Fruit fly (Drosophila melanogaster): ENCODE data around the gene CG1792.

CG1792 gene

DNA sequence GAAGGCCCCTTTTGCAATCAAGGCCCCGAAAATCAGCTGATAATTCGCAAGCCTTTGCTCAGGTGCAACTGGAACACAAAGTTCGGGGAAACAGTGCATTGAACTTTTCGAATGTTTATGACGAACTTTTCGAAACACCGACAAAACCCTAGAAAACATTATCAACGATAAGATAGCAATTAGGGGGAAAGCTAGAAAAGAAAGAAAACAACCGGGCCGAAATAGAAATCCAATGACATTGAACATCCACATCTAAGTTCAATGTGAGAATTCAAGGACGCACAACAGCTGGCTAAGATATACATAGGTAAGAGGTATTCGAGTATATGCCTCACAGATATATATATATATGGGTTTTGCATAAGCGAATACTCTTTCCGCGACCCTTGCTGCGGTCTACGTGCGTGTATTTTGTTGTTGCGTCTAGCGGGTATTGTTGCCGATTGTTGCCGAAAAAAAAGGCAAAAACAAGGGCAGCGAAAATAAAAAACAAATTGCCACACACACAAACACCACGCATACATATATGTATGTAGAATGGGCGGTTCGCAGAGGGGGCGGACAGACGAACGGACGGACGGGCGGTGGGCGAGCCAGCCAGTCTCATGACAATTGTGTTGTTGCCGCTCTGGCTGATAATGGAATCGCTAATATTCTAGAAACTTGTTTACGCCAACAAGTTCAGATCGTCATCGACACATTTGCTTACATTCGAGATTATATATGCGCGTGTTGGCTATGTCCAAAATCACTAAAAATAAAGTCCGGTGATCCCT lies 16.4 kb upstream of the CG1792 start:
- TF ChIP-seq psq (optimal IDR thresholded peaks at IDR 0.05) (no peak), pan (optimal IDR thresholded peaks at IDR 0.05) (no peak), CG8478 (optimal IDR thresholded peaks at IDR 0.05) (no peak), usp (GFP tag; optimal IDR thresholded peaks at IDR 0.05) (no peak), Dll (optimal IDR thresholded peaks at IDR 0.05) (no peak), EcR (GFP tag; optimal IDR thresholded peaks at IDR 0.05) (no peak)

DNA sequence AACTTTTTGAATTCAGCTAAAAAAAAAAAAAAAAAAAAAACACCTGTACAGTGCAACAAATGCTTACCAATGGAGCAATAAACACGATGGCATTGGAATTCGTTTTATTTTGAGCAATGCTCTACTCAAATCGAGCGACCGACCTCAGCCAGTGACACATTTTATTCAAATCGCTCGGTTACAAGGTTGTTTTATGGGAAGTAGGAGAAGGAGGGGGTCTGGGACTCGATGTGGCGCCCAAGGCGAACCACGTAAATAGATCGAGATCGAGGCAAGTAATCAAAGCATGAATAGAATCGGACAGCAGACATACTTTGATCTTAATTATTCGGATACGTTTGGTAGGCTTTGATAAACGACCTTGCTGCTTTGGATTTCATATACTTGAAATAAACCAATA lies 12.9 kb upstream of the CG1792 start:
- TF ChIP-seq CG8478 (optimal IDR thresholded peaks at IDR 0.05): no peak
- no peak for TF ChIP-seq usp (GFP tag; optimal IDR thresholded peaks at IDR 0.05)
- no peak for TF ChIP-seq psq (optimal IDR thresholded peaks at IDR 0.05)
- TF ChIP-seq Dll (optimal IDR thresholded peaks at IDR 0.05): no peak
- no peak for TF ChIP-seq EcR (GFP tag; optimal IDR thresholded peaks at IDR 0.05)
- TF ChIP-seq pan (optimal IDR thresholded peaks at IDR 0.05): no peak

DNA sequence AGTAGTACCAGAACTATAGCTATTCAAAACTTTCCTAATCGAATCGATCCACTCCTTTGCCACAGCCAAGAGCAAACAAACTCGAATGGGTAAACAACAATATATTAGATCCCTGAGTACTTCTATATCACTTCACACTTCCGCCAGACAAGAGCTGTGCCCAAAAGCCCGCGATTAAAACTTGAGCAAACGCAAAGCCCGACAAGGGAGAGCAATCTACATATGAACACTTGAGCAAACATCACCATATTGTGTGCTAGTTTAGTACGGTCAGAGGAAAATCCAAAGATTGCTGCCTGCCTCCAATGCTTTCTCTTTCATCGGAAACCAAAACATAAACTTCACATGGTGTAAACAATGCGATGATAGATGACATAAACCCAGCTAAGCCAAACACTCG lies 12.4 kb upstream of the CG1792 start:
- TF ChIP-seq EcR (GFP tag; optimal IDR thresholded peaks at IDR 0.05) (no peak), CG8478 (optimal IDR thresholded peaks at IDR 0.05) (no peak), usp (GFP tag; optimal IDR thresholded peaks at IDR 0.05) (no peak), psq (optimal IDR thresholded peaks at IDR 0.05) (no peak), Dll (optimal IDR thresholded peaks at IDR 0.05) (no peak), pan (optimal IDR thresholded peaks at IDR 0.05) (no peak)

DNA sequence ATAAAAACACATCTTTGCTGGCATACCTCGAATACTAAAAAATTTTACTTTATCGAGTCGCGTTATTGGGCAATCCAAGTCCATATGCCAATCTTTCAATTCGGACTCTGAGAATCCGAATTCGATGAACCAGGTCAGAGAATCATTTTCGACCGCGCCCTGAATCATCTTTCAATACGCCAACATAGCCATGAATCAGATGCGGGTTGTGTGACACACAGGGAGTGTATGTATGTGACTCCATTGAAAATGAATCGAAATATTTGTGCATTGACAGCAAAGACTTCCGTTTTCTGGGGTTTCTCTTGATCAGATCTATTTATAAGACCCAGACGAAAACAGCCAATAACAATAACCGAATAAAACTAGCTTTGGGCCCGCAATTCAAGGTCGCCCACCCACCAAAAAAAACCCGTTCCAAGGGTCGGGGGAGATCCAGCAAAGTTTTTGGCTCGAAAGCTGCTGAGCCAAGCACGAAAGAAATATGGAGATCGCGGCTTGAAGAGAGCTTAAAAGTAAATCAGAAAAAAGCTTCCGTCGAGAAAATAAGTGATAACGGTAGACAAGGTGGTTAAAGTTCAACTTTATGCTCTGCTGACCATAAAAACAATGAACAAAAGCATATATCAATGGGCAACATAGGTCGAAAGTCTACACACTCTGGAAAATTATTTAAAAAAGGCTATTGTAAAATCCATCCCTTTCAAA lies 11.5 kb upstream of the CG1792 start:
- TF ChIP-seq usp (GFP tag; optimal IDR thresholded peaks at IDR 0.05) (no peak), CG8478 (optimal IDR thresholded peaks at IDR 0.05) (no peak), Dll (optimal IDR thresholded peaks at IDR 0.05) (no peak), EcR (GFP tag; optimal IDR thresholded peaks at IDR 0.05) (no peak), pan (optimal IDR thresholded peaks at IDR 0.05) (no peak), psq (optimal IDR thresholded peaks at IDR 0.05) (no peak)

DNA sequence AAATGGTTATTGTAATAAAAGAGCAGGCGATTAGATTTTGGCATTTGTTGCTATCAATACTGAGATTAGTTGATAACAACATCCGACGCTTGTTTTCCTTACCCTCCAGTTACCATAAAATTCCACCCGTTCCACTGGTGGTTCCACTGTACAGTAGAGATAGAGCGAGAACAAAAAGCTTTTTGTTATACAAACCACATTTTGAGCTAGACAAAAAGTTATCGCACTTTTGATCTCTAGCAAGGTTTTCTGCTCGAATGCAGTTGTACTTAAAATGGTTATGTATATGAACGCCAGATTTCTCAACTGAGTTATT lies 11.0 kb upstream of the CG1792 start:
- TF ChIP-seq EcR (GFP tag; optimal IDR thresholded peaks at IDR 0.05) (no peak), CG8478 (optimal IDR thresholded peaks at IDR 0.05) (no peak), Dll (optimal IDR thresholded peaks at IDR 0.05) (no peak), psq (optimal IDR thresholded peaks at IDR 0.05) (no peak), usp (GFP tag; optimal IDR thresholded peaks at IDR 0.05) (no peak), pan (optimal IDR thresholded peaks at IDR 0.05) (no peak)

DNA sequence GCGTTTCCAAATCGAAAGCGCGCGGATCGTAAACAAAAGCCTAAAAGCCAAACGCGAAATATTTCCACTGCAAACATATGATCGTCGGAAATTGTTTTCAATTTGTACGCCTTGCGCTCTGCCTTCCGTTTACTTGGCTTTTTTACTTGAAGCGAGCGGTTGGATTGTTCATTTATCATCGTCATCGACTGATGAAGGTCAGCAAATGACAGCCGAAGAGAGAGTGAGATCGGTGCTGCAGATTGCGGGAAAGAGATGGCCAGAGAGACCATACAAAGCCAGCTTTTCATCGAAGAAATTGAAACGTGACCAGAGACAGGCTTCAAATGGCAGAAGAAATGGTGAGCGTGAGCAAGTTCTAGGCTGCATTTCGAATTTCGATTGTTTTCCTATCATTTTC lies 10.3 kb upstream of the CG1792 start:
- TF ChIP-seq EcR (GFP tag; optimal IDR thresholded peaks at IDR 0.05): no peak
- TF ChIP-seq Dll (optimal IDR thresholded peaks at IDR 0.05): no peak
- TF ChIP-seq psq (optimal IDR thresholded peaks at IDR 0.05): no peak
- no peak for TF ChIP-seq usp (GFP tag; optimal IDR thresholded peaks at IDR 0.05)
- no peak for TF ChIP-seq pan (optimal IDR thresholded peaks at IDR 0.05)
- no peak for TF ChIP-seq CG8478 (optimal IDR thresholded peaks at IDR 0.05)

DNA sequence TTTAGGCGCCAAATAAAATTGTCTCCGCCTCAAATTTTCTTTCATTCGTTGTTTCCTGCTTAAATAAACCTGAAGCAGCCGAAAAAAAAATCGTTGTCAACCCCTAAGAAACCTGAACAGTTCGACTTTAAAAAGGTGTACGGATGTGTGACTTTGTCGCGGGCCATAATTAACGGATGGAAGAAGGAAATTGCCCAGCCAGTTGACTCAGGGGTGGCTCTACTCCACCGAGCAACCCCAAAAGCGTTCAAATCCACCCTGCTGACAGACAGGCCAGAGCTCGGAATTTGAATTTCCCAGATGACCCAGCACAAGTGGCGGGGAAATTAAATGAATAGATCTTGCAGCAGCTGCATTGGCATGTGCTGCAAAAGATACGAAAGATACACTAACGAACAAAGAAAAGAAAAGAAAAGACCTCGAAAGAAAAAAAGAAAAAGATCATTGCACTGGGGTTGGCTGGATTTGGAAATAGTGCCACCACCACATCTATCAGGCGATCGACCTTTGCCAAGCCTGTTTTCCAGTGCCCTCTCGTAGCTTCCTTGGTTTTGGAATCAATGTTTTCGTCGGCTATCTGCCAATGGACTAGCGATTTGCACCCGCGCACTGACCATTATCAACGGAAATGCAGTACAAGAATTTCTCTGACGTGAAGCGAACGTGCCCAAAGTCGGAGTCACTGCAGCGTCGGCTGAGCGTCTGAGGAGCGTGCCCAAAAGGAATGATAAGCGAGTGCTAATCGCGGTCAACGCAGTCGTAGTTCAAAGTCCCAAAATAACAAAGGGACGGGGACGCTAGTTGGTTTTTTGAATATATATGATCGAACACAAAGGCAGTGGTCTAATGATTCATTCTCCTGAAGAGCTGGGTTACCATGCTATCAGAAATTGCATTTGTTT lies 9.6 kb upstream of the CG1792 start:
- TF ChIP-seq psq (optimal IDR thresholded peaks at IDR 0.05) (no peak), Dll (optimal IDR thresholded peaks at IDR 0.05) (no peak), CG8478 (optimal IDR thresholded peaks at IDR 0.05) (no peak), pan (optimal IDR thresholded peaks at IDR 0.05) (no peak), EcR (GFP tag; optimal IDR thresholded peaks at IDR 0.05) (no peak), usp (GFP tag; optimal IDR thresholded peaks at IDR 0.05) (no peak)

DNA sequence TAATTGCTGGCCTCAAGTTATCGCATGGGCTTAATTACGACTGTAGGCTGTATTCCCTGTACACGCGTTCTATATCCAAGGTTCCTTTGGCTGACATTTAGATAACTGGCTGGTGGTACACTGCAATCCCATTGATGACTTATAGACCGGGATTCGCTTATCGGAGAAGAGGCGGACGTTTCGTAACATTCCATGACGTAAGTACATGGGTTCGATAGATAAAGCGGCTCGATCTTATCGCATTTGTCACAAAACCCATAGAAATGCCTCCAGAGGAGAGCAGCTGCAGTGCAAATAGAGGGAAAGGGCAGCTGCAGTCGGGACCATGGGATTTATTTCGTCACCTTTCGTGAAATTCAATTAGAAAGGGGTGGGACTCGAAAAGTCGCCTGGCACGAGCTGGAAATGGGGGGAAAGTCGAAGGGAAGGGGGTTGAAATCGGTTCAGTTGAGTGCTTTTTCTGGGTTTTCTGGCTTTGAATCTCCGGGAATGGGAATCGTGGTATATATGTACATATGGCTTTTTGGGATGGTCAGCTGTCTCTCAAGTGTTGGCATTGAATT lies 8.7 kb upstream of the CG1792 start:
- TF ChIP-seq CG8478 (optimal IDR thresholded peaks at IDR 0.05): no peak
- TF ChIP-seq Dll (optimal IDR thresholded peaks at IDR 0.05): no peak
- no peak for TF ChIP-seq psq (optimal IDR thresholded peaks at IDR 0.05)
- no peak for TF ChIP-seq pan (optimal IDR thresholded peaks at IDR 0.05)
- TF ChIP-seq EcR (GFP tag; optimal IDR thresholded peaks at IDR 0.05): no peak
- TF ChIP-seq usp (GFP tag; optimal IDR thresholded peaks at IDR 0.05): no peak

DNA sequence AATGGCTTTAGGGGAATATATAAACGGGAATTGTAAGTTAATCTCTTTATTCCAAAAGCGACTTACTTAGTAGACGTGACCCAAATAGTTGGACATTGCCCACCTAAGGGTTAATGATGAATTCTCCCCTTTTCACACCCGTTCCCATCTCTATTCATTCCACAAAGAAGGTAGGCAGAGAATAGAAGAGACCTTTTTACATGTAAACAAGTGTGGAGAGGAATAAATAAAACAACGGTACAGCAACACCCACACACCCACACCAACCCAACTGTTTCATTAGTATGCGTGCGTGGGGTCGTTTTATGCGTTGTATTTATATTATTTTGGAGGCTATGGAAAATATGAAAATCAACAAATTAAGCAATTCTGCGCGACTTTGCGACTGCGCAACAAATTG lies 8.1 kb upstream of the CG1792 start:
- TF ChIP-seq EcR (GFP tag; optimal IDR thresholded peaks at IDR 0.05) (no peak), Dll (optimal IDR thresholded peaks at IDR 0.05) (no peak), pan (optimal IDR thresholded peaks at IDR 0.05) (no peak), usp (GFP tag; optimal IDR thresholded peaks at IDR 0.05) (no peak), psq (optimal IDR thresholded peaks at IDR 0.05) (no peak), CG8478 (optimal IDR thresholded peaks at IDR 0.05) (no peak)

DNA sequence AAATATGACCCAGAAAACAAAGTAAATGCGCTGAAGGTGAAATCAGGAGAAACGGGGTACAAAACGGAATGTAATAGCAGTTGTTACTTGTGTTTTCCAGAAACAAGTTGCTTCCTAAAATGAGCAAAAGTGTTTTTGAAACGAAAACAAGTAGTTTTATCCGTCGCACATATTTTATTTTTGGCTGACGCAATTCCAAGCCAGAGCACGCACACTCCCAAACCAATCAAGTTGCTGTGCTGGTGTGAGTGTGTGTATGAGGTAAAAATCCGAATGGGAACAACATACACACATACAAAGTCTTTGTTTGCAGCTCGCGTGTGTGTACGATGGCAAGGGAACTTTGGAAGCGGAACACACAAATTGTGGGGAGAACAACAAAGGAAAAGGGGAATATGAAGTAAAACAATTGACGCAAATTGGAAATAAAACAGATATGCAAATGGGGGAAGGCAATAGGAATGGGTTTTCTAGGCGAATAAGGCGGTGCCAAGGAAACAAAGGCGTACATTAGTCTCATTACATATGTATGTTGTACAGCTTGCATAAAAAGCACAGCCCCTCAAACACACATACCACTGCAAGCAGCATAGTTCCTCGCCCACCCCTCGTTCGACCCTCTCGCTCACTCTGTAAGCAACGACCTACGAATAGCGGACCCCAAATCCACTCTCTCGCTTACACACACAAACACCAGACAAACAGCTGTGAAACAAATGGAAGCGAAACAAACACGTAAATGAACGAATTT lies 7.5 kb upstream of the CG1792 start:
- TF ChIP-seq psq (optimal IDR thresholded peaks at IDR 0.05) (no peak), CG8478 (optimal IDR thresholded peaks at IDR 0.05) (peak; percentile 46)

Data from whole organism.